Fruit fly (Drosophila melanogaster) whole organism, embryonic: ENCODE results near the gene Ir31a.

Experiments
- Antp ChIP-seq: fragments of 200-800 bp; sonication (Bioruptor generic); optimal IDR thresholded peaks from 3 replicates; lab custom pipeline; 2016; ENCODE audit warnings: missing biosample characterization, missing genetic modification characterization
- Bdp1 ChIP-seq: fragments of 200-800 bp; sonication (Bioruptor generic); optimal IDR thresholded peaks from 3 replicates; lab custom pipeline; 2016; ENCODE audit warnings: missing biosample characterization, missing genetic modification characterization
- Bgb ChIP-seq: fragments of 200-800 bp; sonication (Bioruptor generic); IDR thresholded peaks from 2 replicates; pipeline ENCODE4 v1.3.6; 2022; ENCODE audit warnings: missing biosample characterization, missing genetic modification characterization; ENCODE audit not compliant: partially characterized antibody
- CG10267 ChIP-seq: fragments of 200-800 bp; sonication (Bioruptor generic); optimal IDR thresholded peaks from 2 replicates; lab custom pipeline; 2018; ENCODE audit warnings: missing biosample characterization, mild to moderate bottlenecking, missing genetic modification characterization, moderate library complexity
- CG10366 ChIP-seq: fragments of 200-800 bp; sonication (Bioruptor generic); IDR thresholded peaks from 2 replicates; pipeline ENCODE4 v1.3.6; 2022; ENCODE audit warnings: missing biosample characterization, missing genetic modification characterization
- CG11085 ChIP-seq: fragments of 200-800 bp; sonication (Bioruptor generic); IDR thresholded peaks from 2 replicates; pipeline ENCODE4 v1.3.6; 2022; ENCODE audit warnings: missing biosample characterization, missing genetic modification characterization
- CG11695 ChIP-seq: fragments of 200-800 bp; sonication (Bioruptor generic); IDR thresholded peaks from 3 replicates; pipeline ENCODE4 v1.3.6; 2022; ENCODE audit warnings: missing biosample characterization, missing genetic modification characterization
- CG12219 ChIP-seq: fragments of 200-800 bp; sonication (Bioruptor generic); optimal IDR thresholded peaks from 3 replicates; lab custom pipeline; 2018; ENCODE audit warnings: missing biosample characterization, mild to moderate bottlenecking, missing genetic modification characterization
- CG14965 ChIP-seq: fragments of 200-800 bp; sonication (Bioruptor generic); optimal IDR thresholded peaks from 2 replicates; lab custom pipeline; 2016; ENCODE audit warnings: missing biosample characterization, missing genetic modification characterization, borderline replicate concordance
- CG15514 ChIP-seq: fragments of 200-800 bp; sonication (Bioruptor generic); optimal IDR thresholded peaks from 3 replicates; lab custom pipeline; 2017; ENCODE audit warnings: missing biosample characterization, missing genetic modification characterization, mild to moderate bottlenecking, moderate library complexity, missing genetic modification reagents
- CG15601 ChIP-seq: fragments of 200-800 bp; sonication (Bioruptor generic); optimal IDR thresholded peaks from 3 replicates; lab custom pipeline; 2019; ENCODE audit warnings: missing biosample characterization, mild to moderate bottlenecking, missing genetic modification characterization, moderate library complexity
- CG16815 ChIP-seq: fragments of 200-800 bp; sonication (Bioruptor generic); optimal IDR thresholded peaks from 3 replicates; lab custom pipeline; 2017; ENCODE audit warnings: missing biosample characterization, mild to moderate bottlenecking, missing genetic modification characterization
- CG17186 ChIP-seq: fragments of 200-800 bp; sonication (Bioruptor generic); optimal IDR thresholded peaks from 3 replicates; lab custom pipeline; 2017; ENCODE audit warnings: missing biosample characterization, missing genetic modification reagents, missing genetic modification characterization
- CG17385 ChIP-seq: fragments of 200-800 bp; sonication (Bioruptor generic); optimal IDR thresholded peaks from 3 replicates; lab custom pipeline; 2018; ENCODE audit warnings: missing biosample characterization, mild to moderate bottlenecking, missing genetic modification characterization
- CG30403 ChIP-seq: fragments of 200-800 bp; sonication (Bioruptor generic); optimal IDR thresholded peaks from 3 replicates; lab custom pipeline; 2016; ENCODE audit warnings: missing biosample characterization, missing genetic modification characterization
- CG31441 ChIP-seq: fragments of 200-800 bp; sonication (Bioruptor generic); IDR thresholded peaks from 2 replicates; pipeline ENCODE4 v1.3.6; 2022; ENCODE audit warnings: missing biosample characterization, missing genetic modification characterization
- CG32532 ChIP-seq: fragments of 200-800 bp; sonication (Bioruptor generic); IDR thresholded peaks from 2 replicates; pipeline ENCODE4 v1.3.6; 2022; ENCODE audit warnings: missing biosample characterization, missing genetic modification characterization
- CG4820 ChIP-seq: fragments of 200-800 bp; sonication (Bioruptor generic); optimal IDR thresholded peaks from 3 replicates; lab custom pipeline; 2016; ENCODE audit warnings: missing biosample characterization, missing genetic modification characterization
- CG6854 ChIP-seq: fragments of 200-800 bp; sonication (Bioruptor generic); optimal IDR thresholded peaks from 3 replicates; lab custom pipeline; 2017; ENCODE audit warnings: missing biosample characterization, mild to moderate bottlenecking, missing genetic modification characterization
- CG7556 ChIP-seq: fragments of 200-800 bp; sonication (Bioruptor generic); optimal IDR thresholded peaks from 2 replicates; lab custom pipeline; 2017; ENCODE audit warnings: missing biosample characterization, mild to moderate bottlenecking, missing genetic modification characterization
- CG8388 ChIP-seq: fragments of 200-800 bp; sonication (Bioruptor generic); optimal IDR thresholded peaks from 2 replicates; lab custom pipeline; 2019; ENCODE audit warnings: missing biosample characterization, mild to moderate bottlenecking, missing genetic modification characterization, moderate library complexity
- CG9609 ChIP-seq: fragments of 200-800 bp; sonication (Bioruptor generic); optimal IDR thresholded peaks from 3 replicates; lab custom pipeline; 2016; ENCODE audit warnings: missing biosample characterization, missing genetic modification characterization
- CG9797 ChIP-seq: fragments of 200-800 bp; sonication (Bioruptor generic); optimal IDR thresholded peaks from 3 replicates; lab custom pipeline; 2018; ENCODE audit warnings: missing biosample characterization, mild to moderate bottlenecking, missing genetic modification characterization
- CG9932 ChIP-seq: fragments of 200-800 bp; sonication (Bioruptor generic); IDR thresholded peaks from 2 replicates; pipeline ENCODE4 v1.3.6; 2022; ENCODE audit warnings: missing biosample characterization, missing genetic modification characterization
- Dbx ChIP-seq: fragments of 200-800 bp; sonication (Bioruptor generic); IDR thresholded peaks from 3 replicates; pipeline ENCODE4 v1.3.6; 2022; ENCODE audit warnings: missing biosample characterization, missing genetic modification characterization
- Dek ChIP-seq: fragments of 200-800 bp; sonication (Bioruptor generic); optimal IDR thresholded peaks from 3 replicates; lab custom pipeline; 2019; ENCODE audit warnings: missing biosample characterization, mild to moderate bottlenecking, missing genetic modification characterization, moderate library complexity
- HLH4C ChIP-seq: fragments of 200-800 bp; sonication (Bioruptor generic); IDR thresholded peaks from 3 replicates; pipeline ENCODE4 v1.3.6; 2022; ENCODE audit warnings: missing biosample characterization, missing genetic modification characterization; ENCODE audit not compliant: partially characterized antibody
- Hsf ChIP-seq: fragments of 200-800 bp; sonication (Bioruptor generic); optimal IDR thresholded peaks from 3 replicates; lab custom pipeline; 2016; ENCODE audit warnings: missing biosample characterization, missing genetic modification characterization
- Kr ChIP-seq: fragments of 200-800 bp; sonication (Bioruptor generic); optimal IDR thresholded peaks from 2 replicates; lab custom pipeline; 2017; ENCODE audit warnings: missing biosample characterization, mild to moderate bottlenecking, missing genetic modification characterization
- MESR4 ChIP-seq: fragments of 200-800 bp; sonication (Bioruptor generic); optimal IDR thresholded peaks from 2 replicates; lab custom pipeline; 2018; ENCODE audit warnings: missing biosample characterization, mild to moderate bottlenecking, missing genetic modification characterization, moderate library complexity
- Max ChIP-seq: fragments of 200-800 bp; sonication (Bioruptor generic); optimal IDR thresholded peaks from 2 replicates; lab custom pipeline; 2016; ENCODE audit warnings: missing biosample characterization, mild to moderate bottlenecking, missing genetic modification characterization
- Ravus ChIP-seq: fragments of 200-800 bp; sonication (Bioruptor generic); IDR thresholded peaks from 2 replicates; pipeline ENCODE4 v1.3.6; 2022; ENCODE audit warnings: missing biosample characterization, missing genetic modification characterization
- Sry-β ChIP-seq: fragments of 200-800 bp; sonication (Bioruptor generic); optimal IDR thresholded peaks from 2 replicates; lab custom pipeline; 2018; ENCODE audit warnings: missing biosample characterization, mild to moderate bottlenecking, missing genetic modification characterization, moderate library complexity
- Usf ChIP-seq: fragments of 200-800 bp; sonication (Bioruptor generic); optimal IDR thresholded peaks from 2 replicates; lab custom pipeline; 2017; ENCODE audit warnings: missing genotype, missing biosample characterization, missing genetic modification characterization
- Vsx1 ChIP-seq: fragments of 200-800 bp; sonication (Bioruptor generic); optimal IDR thresholded peaks from 2 replicates; lab custom pipeline; 2017; ENCODE audit warnings: missing biosample characterization, mild to moderate bottlenecking, missing genetic modification characterization, missing genetic modification reagents
- br ChIP-seq: fragments of >200 bp; optimal IDR thresholded peaks from 2 replicates; lab custom pipeline; 2017
- cg ChIP-seq: fragments of 200-800 bp; sonication (Bioruptor generic); optimal IDR thresholded peaks from 3 replicates; lab custom pipeline; 2019; ENCODE audit warnings: missing biosample characterization, mild to moderate bottlenecking, missing genetic modification characterization, moderate library complexity
- corto ChIP-seq: fragments of 200-800 bp; sonication (Bioruptor generic); optimal IDR thresholded peaks from 2 replicates; lab custom pipeline; 2016; ENCODE audit warnings: missing biosample characterization, mild to moderate bottlenecking, missing genetic modification characterization, moderate library complexity
- crol ChIP-seq: fragments of 200-800 bp; sonication (Bioruptor generic); IDR thresholded peaks from 2 replicates; pipeline ENCODE4 v1.3.6; 2022; ENCODE audit warnings: missing biosample characterization, missing genetic modification characterization
- cwo ChIP-seq: fragments of 200-800 bp; sonication (Bioruptor generic); optimal IDR thresholded peaks from 3 replicates; lab custom pipeline; 2017; ENCODE audit warnings: missing biosample characterization, missing genetic modification characterization, mild to moderate bottlenecking, moderate library complexity, missing genetic modification reagents
- ems ChIP-seq: fragments of 200-800 bp; sonication (Bioruptor generic); optimal IDR thresholded peaks from 3 replicates; lab custom pipeline; 2016; ENCODE audit warnings: missing biosample characterization, missing genetic modification characterization
- org-1 ChIP-seq: fragments of 200-800 bp; sonication (Bioruptor generic); optimal IDR thresholded peaks from 2 replicates; lab custom pipeline; 2017; ENCODE audit warnings: missing biosample characterization, missing genetic modification characterization
- peb ChIP-seq: fragments of 200-800 bp; sonication (Bioruptor generic); IDR thresholded peaks from 2 replicates; pipeline ENCODE4 v1.3.6; 2022; ENCODE audit warnings: missing biosample characterization, missing genetic modification characterization
- ro ChIP-seq: fragments of 200-800 bp; sonication (Bioruptor generic); IDR thresholded peaks from 2 replicates; pipeline ENCODE4 v1.3.6; 2022; ENCODE audit warnings: missing biosample characterization, missing genetic modification characterization
- salm ChIP-seq: fragments of 200-800 bp; sonication (Bioruptor generic); optimal IDR thresholded peaks from 2 replicates; lab custom pipeline; 2018; ENCODE audit warnings: missing biosample characterization, mild to moderate bottlenecking, missing genetic modification characterization
- tio ChIP-seq: fragments of 200-800 bp; sonication (Bioruptor generic); optimal IDR thresholded peaks from 2 replicates; lab custom pipeline; 2017; ENCODE audit warnings: missing biosample characterization, missing genetic modification characterization, inconsistent platforms
- trh ChIP-seq: fragments of 200-800 bp; sonication (Bioruptor generic); optimal IDR thresholded peaks from 2 replicates; lab custom pipeline; 2016; ENCODE audit warnings: missing biosample characterization, missing genetic modification characterization
- tx ChIP-seq: fragments of 200-800 bp; sonication (Bioruptor generic); optimal IDR thresholded peaks from 2 replicates; lab custom pipeline; 2016; ENCODE audit warnings: missing biosample characterization, missing genetic modification characterization
- yki ChIP-seq: fragments of >200 bp; optimal IDR thresholded peaks from 3 replicates; lab custom pipeline; 2018
- zen ChIP-seq: fragments of 200-800 bp; sonication (Bioruptor generic); optimal IDR thresholded peaks from 3 replicates; lab custom pipeline; 2018; ENCODE audit warnings: missing biosample characterization, mild to moderate bottlenecking, missing genetic modification characterization, moderate library complexity

The Ir31a gene

dm6 chr2L:10442048-10442790, 36.9 kb downstream of the Ir31a start, which contains the start of gene loh (continued):
- TF ChIP-seq trh (GFP tag; lab: Kevin White, UChicago) = peak; percentile 7
- no peak for TF ChIP-seq tx (GFP tag; lab: Kevin White, UChicago)
- TF ChIP-seq Usf (GFP tag; lab: Kevin White, UChicago) = peak; percentile 3
- TF ChIP-seq CG32532 (GFP tag; lab: Robert Waterston, UW) = no peak
- TF ChIP-seq CG31441 (GFP tag; lab: Robert Waterston, UW) = peak; percentile 79
- TF ChIP-seq CG30403 (GFP tag; lab: Kevin White, UChicago) = peak; percentile 62
- TF ChIP-seq Antp (GFP tag; lab: Kevin White, UChicago) = no peak
- TF ChIP-seq MESR4 (GFP tag; lab: Kevin White, UChicago) = no peak
- TF ChIP-seq CG11695 (GFP tag; lab: Robert Waterston, UW) = peak; percentile 49; the same call in 1 of the 3 replicates
- peak; percentile 38 for TF ChIP-seq Vsx1 (GFP tag; lab: Kevin White, UChicago)
- TF ChIP-seq CG6854 (GFP tag; lab: Kevin White, UChicago) = peak; percentile 48
- peak; percentile 45 for TF ChIP-seq Max (GFP tag; lab: Kevin White, UChicago)
- no peak for TF ChIP-seq CG11085
- TF ChIP-seq CG17186 = no peak
- TF ChIP-seq Bdp1 (GFP tag; lab: Kevin White, UChicago) = no peak
- TF ChIP-seq Sry-β (GFP tag; lab: Kevin White, UChicago) = peak; percentile 30
- TF ChIP-seq tio = peak; percentile 55
- TF ChIP-seq Dek = no peak
- TF ChIP-seq CG10366 (GFP tag; lab: Robert Waterston, UW) = 0 out of 2 replicates have a peak, but pooled peaks have one; percentile 8
- peak; percentile 6 for TF ChIP-seq CG12219 (GFP tag; lab: Kevin White, UChicago)
- TF ChIP-seq zen (tag; lab: Kevin White, UChicago) = peak; percentile 21
- peak; percentile 30 for TF ChIP-seq CG16815 (GFP tag; lab: Kevin White, UChicago)
- peak; percentile 46 for TF ChIP-seq salm
- no peak for TF ChIP-seq ems
- 0 out of 2 replicates have a peak, but pooled peaks have one; percentile 23 for TF ChIP-seq peb
- peak; percentile 12 for TF ChIP-seq CG15514
- TF ChIP-seq corto = no peak
- peak; percentile 51 for TF ChIP-seq CG8388
- peak; percentile 64 for TF ChIP-seq CG10267 (tag; lab: Kevin White, UChicago)
- TF ChIP-seq cg (GFP tag; lab: Kevin White, UChicago) = peak; percentile 3
- no peak for TF ChIP-seq Dbx (GFP tag; lab: Robert Waterston, UW)
- no peak for TF ChIP-seq Ravus (GFP tag; lab: Robert Waterston, UW)
- peak; percentile 77; the same call in 1 of the 2 replicates for TF ChIP-seq crol (GFP tag; lab: Robert Waterston, UW)
- TF ChIP-seq br (lab: Kevin White, UChicago) = no peak
- TF ChIP-seq Kr (GFP tag; lab: Kevin White, UChicago) = no peak
- no peak for TF ChIP-seq org-1 (GFP tag; lab: Kevin White, UChicago)
- peak; percentile 52 for TF ChIP-seq CG4820 (GFP tag; lab: Kevin White, UChicago)
- peak; percentile 65 for TF ChIP-seq CG17385 (GFP tag; lab: Kevin White, UChicago)
- no peak for TF ChIP-seq HLH4C
- TF ChIP-seq CG7556 = peak; percentile 84
- TF ChIP-seq CG14965 (GFP tag; lab: Kevin White, UChicago) = no peak
- TF ChIP-seq ro = 0 out of 2 replicates have a peak, but pooled peaks have one; percentile 15
- peak; percentile 56 for TF ChIP-seq CG15601 (tag; lab: Kevin White, UChicago)
- TF ChIP-seq CG9797 (GFP tag; lab: Kevin White, UChicago) = no peak
- no peak for TF ChIP-seq cwo
- peak; percentile 27 for TF ChIP-seq Hsf (GFP tag; lab: Kevin White, UChicago)
- no peak for TF ChIP-seq Bgb (GFP tag; lab: Robert Waterston, UW)
- no peak for TF ChIP-seq CG9609
- no peak for TF ChIP-seq CG9932 (GFP tag; lab: Robert Waterston, UW)
- TF ChIP-seq yki (lab: Kevin White, UChicago) = no peak
